Worm (Caenorhabditis elegans): ENCODE data around the gene R07B1.9.

DNA sequence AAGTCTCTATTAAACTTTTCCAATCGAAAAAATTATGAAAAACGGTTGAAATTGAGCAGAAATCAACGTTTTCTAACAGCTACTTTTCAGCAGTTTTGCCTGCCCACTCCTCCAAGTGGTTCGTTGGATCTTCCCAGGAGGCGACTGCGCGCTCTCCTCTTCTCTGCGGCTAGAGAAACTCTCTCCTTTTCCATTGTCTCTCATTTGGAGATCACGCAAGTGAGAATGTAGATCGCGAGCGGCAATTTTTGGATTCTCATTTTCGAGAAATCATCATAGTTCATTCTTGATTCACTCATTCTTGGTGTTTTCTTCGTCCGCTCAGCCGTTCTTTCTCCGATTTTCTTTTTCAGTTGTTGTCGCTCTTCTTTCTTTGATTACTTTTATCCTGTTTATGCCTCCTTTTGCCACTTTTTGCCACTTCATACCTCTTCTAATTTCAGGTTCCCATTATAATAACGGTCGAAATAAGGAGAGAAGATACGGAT is 6.7 kb downstream of the R07B1.9 start, which contains the start of gene mrp-4:
- TF ChIP-seq ama-1 (optimal IDR thresholded peaks at IDR 0.05), result no peak
- TF ChIP-seq elt-3 (tag; optimal IDR thresholded peaks at IDR 0.05), result no peak
- no peak for TF ChIP-seq ztf-4 (tag; optimal IDR thresholded peaks at IDR 0.05)
- TF ChIP-seq lin-39 (tag; optimal IDR thresholded peaks at IDR 0.05), result no peak
- no peak for TF ChIP-seq R02D3.7 (tag; optimal IDR thresholded peaks at IDR 0.05)
- no peak for TF ChIP-seq fos-1 (tag; optimal IDR thresholded peaks at IDR 0.05)
- no peak for TF ChIP-seq zag-1 (tag; optimal IDR thresholded peaks at IDR 0.05)
- no peak for TF ChIP-seq nfya-1 (tag; optimal IDR thresholded peaks at IDR 0.05; ENCODE audit: insufficient read depth)
